Fruit fly (Drosophila melanogaster): ENCODE data around the gene SP1029.

SP1029 gene

DNA sequence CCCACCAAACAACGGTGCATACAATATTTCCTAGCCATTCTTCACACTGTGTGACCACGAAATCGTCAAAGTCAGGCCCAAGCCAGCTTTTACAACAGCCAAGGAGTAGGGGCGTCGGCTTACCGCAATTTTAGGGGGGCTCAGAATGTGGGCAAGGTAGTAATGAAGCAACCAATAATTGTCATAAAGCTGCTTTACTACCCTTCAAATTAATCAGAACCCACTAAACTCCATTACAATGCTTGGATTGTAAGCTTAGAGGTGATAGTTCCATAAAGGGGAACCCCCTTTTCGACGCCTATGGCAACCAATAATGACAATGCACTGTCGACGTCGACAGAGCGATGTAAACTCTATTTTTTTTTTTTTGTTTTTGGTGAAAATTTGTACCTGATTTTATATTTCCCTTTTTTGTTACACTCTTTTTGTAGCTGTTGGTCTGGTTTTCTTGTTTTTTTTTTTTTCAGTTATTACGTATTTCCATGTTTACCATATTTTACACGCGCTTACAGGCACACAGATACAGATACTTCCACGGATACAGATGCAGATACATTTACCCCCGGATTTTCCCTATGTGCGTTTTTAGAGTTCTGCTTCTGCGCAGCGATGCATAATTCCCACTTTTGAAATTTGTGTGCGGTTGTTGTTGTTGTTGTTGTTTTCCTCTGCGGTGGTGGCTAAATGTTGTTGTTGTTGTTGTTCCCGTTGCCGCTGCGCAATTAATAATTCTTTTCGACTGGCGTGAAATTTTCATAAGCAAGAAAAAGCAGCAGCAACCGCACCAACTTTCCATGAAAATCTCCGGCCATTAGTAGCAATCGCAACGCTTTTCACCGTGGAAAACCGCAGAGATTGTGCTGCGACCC lies 45.4 kb downstream of the SP1029 start (continued):
- TF ChIP-seq ken (GFP tag; IDR thresholded peaks at IDR 0.05): peak; percentile 80
- TF ChIP-seq Eip74EF (GFP tag; optimal IDR thresholded peaks at IDR 0.05): peak in 1 of 2 experiments; percentile 78
- no peak for TF ChIP-seq hbn (GFP tag; IDR thresholded peaks at IDR 0.05; ENCODE audit: partially characterized antibody)
- TF ChIP-seq kah (GFP tag; optimal IDR thresholded peaks at IDR 0.05): peak; percentile 52
- TF ChIP-seq E2f1 (GFP tag; IDR thresholded peaks at IDR 0.05): peak; percentile 77
- TF ChIP-seq PHDP (tag; optimal IDR thresholded peaks at IDR 0.05): peak; percentile 73
- peak; percentile 34 for TF ChIP-seq disco-r (GFP tag; optimal IDR thresholded peaks at IDR 0.05)
- TF ChIP-seq CG17328 (GFP tag; IDR thresholded peaks at IDR 0.05): peak; percentile 77
- peak; percentile 91 for TF ChIP-seq Med (GFP tag)
- peak; percentile 57 for TF ChIP-seq CG6813 (GFP tag; optimal IDR thresholded peaks at IDR 0.05)
- TF ChIP-seq twi (tag; optimal IDR thresholded peaks at IDR 0.05): peak; percentile 40
- no peak for TF ChIP-seq pan (optimal IDR thresholded peaks at IDR 0.05)
- TF ChIP-seq pan (GFP tag; optimal IDR thresholded peaks at IDR 0.05 in 1 of 2, IDR thresholded peaks at IDR 0.05 in 1 of 2): peak in 1 of 2 experiments; percentile 71
- peak; percentile 15 for TF ChIP-seq kni (GFP tag; optimal IDR thresholded peaks at IDR 0.05)
- no peak for TF ChIP-seq Opbp (GFP tag; IDR thresholded peaks at IDR 0.05; ENCODE audit: partially characterized antibody)
- TF ChIP-seq pnt (GFP tag; optimal IDR thresholded peaks at IDR 0.05): peak; percentile 64
- peak; percentile 13 for TF ChIP-seq CG10274 (GFP tag; optimal IDR thresholded peaks at IDR 0.05)
- peak; percentile 28 for TF ChIP-seq CG4617 (GFP tag; optimal IDR thresholded peaks at IDR 0.05; ENCODE audit: borderline replicate concordance)
- TF ChIP-seq Hr3 (GFP tag; optimal IDR thresholded peaks at IDR 0.05): peak; percentile 56
- no peak for TF ChIP-seq ash1 (GFP tag; optimal IDR thresholded peaks at IDR 0.05)
- peak; percentile 65 for TF ChIP-seq CG32767 (GFP tag; IDR thresholded peaks at IDR 0.05)
- TF ChIP-seq CG6175 (GFP tag; IDR thresholded peaks at IDR 0.05): no peak
- TF ChIP-seq dysf (GFP tag; IDR thresholded peaks at IDR 0.05): peak; percentile 80
- no peak for TF ChIP-seq Dbx (GFP tag; IDR thresholded peaks at IDR 0.05)
- TF ChIP-seq sqz (GFP tag; optimal IDR thresholded peaks at IDR 0.05): peak; percentile 84
- peak; percentile 72 for TF ChIP-seq CG9609 (GFP tag; optimal IDR thresholded peaks at IDR 0.05)
- peak; percentile 60 for TF ChIP-seq zen (tag; optimal IDR thresholded peaks at IDR 0.05)
- TF ChIP-seq CG18764 (GFP tag; optimal IDR thresholded peaks at IDR 0.05): peak; percentile 74
- no peak for TF ChIP-seq cas (GFP tag; IDR thresholded peaks at IDR 0.05)
- TF ChIP-seq CG15269 (tag; optimal IDR thresholded peaks at IDR 0.05): peak; percentile 80
- TF ChIP-seq CG14965 (GFP tag; optimal IDR thresholded peaks at IDR 0.05; ENCODE audit: borderline replicate concordance): peak; percentile 12
- peak; percentile 88 for TF ChIP-seq HLH3B (GFP tag; IDR thresholded peaks at IDR 0.05)
- TF ChIP-seq CG31224 (GFP tag; IDR thresholded peaks at IDR 0.05): 0 out of 2 replicates have a peak, but pooled peaks have one; percentile 29
- TF ChIP-seq CG3726 (GFP tag; IDR thresholded peaks at IDR 0.05): peak; percentile 72; the same call in 1 of the 3 replicates
- no peak for TF ChIP-seq Dip3 (GFP tag; optimal IDR thresholded peaks at IDR 0.05)
- peak; percentile 27 for TF ChIP-seq crc (GFP tag; optimal IDR thresholded peaks at IDR 0.05)
- peak; percentile 48 for TF ChIP-seq HmgZ (tag; optimal IDR thresholded peaks at IDR 0.05)
- peak; percentile 72 for TF ChIP-seq CG14050 (GFP tag; IDR thresholded peaks at IDR 0.05)
- no peak for TF ChIP-seq CG34376 (GFP tag; optimal IDR thresholded peaks at IDR 0.05)
- TF ChIP-seq Stat92E (GFP tag; optimal IDR thresholded peaks at IDR 0.05): no peak
- peak; percentile 53 for TF ChIP-seq CG9817 (tag; optimal IDR thresholded peaks at IDR 0.05)
- peak; percentile 71 for TF ChIP-seq CG18599 (GFP tag; optimal IDR thresholded peaks at IDR 0.05)
- no peak for TF ChIP-seq nerfin-2 (GFP tag; IDR thresholded peaks at IDR 0.05; ENCODE audit: partially characterized antibody)
- peak; percentile 20; the same call in 1 of the 3 replicates for TF ChIP-seq sr (GFP tag; IDR thresholded peaks at IDR 0.05)
- peak; percentile 11 for TF ChIP-seq BtbVII (GFP tag; optimal IDR thresholded peaks at IDR 0.05)
- peak; percentile 75 for TF ChIP-seq CG11398 (GFP tag; optimal IDR thresholded peaks at IDR 0.05)
- peak; percentile 59 for TF ChIP-seq shn (GFP tag; optimal IDR thresholded peaks at IDR 0.05)
- TF ChIP-seq tna (GFP tag; IDR thresholded peaks at IDR 0.05; ENCODE audit: partially characterized antibody): no peak
